Fruit fly (Drosophila melanogaster) whole organism, embryonic: Measurements from ENCODE around the gene CG34298.

Experiments
- BEAF-32 ChIP-seq: fragments of 200-800 bp; sonication (Bioruptor generic); optimal IDR thresholded peaks from 3 replicates; lab custom pipeline; 2017; ENCODE audit warnings: missing biosample characterization, missing genetic modification characterization, mild to moderate bottlenecking, moderate library complexity, missing genetic modification reagents
- Bgb ChIP-seq: fragments of 200-800 bp; sonication (Bioruptor generic); IDR thresholded peaks from 2 replicates; pipeline ENCODE4 v1.3.6; 2022; ENCODE audit warnings: missing biosample characterization, missing genetic modification characterization; ENCODE audit not compliant: partially characterized antibody
- CG10543 ChIP-seq: fragments of 200-800 bp; sonication (Bioruptor generic); optimal IDR thresholded peaks from 3 replicates; lab custom pipeline; 2017; ENCODE audit warnings: missing biosample characterization, mild to moderate bottlenecking, missing genetic modification characterization, moderate library complexity
- CG12659 ChIP-seq: fragments of 200-800 bp; sonication (Bioruptor generic); optimal IDR thresholded peaks from 3 replicates; lab custom pipeline; 2017; ENCODE audit warnings: mild to moderate bottlenecking, missing biosample characterization, missing genetic modification reagents, missing genetic modification characterization
- CG13287 ChIP-seq: fragments of 200-800 bp; sonication (Bioruptor generic); IDR thresholded peaks from 2 replicates; pipeline ENCODE4 v1.3.6; 2022; ENCODE audit warnings: missing biosample characterization, missing genetic modification characterization; ENCODE audit not compliant: partially characterized antibody
- CG13296 ChIP-seq: fragments of 200-800 bp; sonication (Bioruptor generic); optimal IDR thresholded peaks from 3 replicates; lab custom pipeline; 2018; ENCODE audit warnings: missing biosample characterization, mild to moderate bottlenecking, missing genetic modification characterization
- CG13624 ChIP-seq: fragments of 200-800 bp; sonication (Bioruptor generic); optimal IDR thresholded peaks from 2 replicates; lab custom pipeline; 2016; ENCODE audit warnings: missing biosample characterization, missing genetic modification characterization
- CG16813 ChIP-seq: fragments of 200-800 bp; sonication (Bioruptor generic); IDR thresholded peaks from 3 replicates; pipeline ENCODE4 v1.3.6; 2022; ENCODE audit warnings: missing biosample characterization, missing genetic modification characterization; ENCODE audit not compliant: partially characterized antibody
- CG17186 ChIP-seq: fragments of 200-800 bp; sonication (Bioruptor generic); optimal IDR thresholded peaks from 3 replicates; lab custom pipeline; 2017; ENCODE audit warnings: missing biosample characterization, missing genetic modification reagents, missing genetic modification characterization
- CG17829 ChIP-seq: fragments of 200-800 bp; optimal IDR thresholded peaks from 2 replicates; lab custom pipeline; 2019; ENCODE audit warnings: missing biosample characterization, mild to moderate bottlenecking, missing genetic modification characterization, moderate library complexity
- CG2116 ChIP-seq: fragments of 200-800 bp; sonication (Bioruptor generic); optimal IDR thresholded peaks from 3 replicates; lab custom pipeline; 2018; ENCODE audit warnings: missing biosample characterization, mild to moderate bottlenecking, missing genetic modification characterization
- CG2120 ChIP-seq: fragments of 200-800 bp; sonication (Bioruptor generic); optimal IDR thresholded peaks from 3 replicates; lab custom pipeline; 2016; ENCODE audit warnings: missing biosample characterization, missing genetic modification characterization
- CG2712 ChIP-seq: fragments of 200-800 bp; optimal IDR thresholded peaks from 3 replicates; lab custom pipeline; 2019; ENCODE audit warnings: missing biosample characterization, mild to moderate bottlenecking, missing genetic modification characterization, moderate library complexity
- CG2889 ChIP-seq: fragments of 200-800 bp; sonication (Bioruptor generic); IDR thresholded peaks from 3 replicates; pipeline ENCODE4 v1.3.6; 2022; ENCODE audit warnings: missing biosample characterization, missing genetic modification characterization
- CG3163 ChIP-seq: fragments of 200-800 bp; sonication (Bioruptor generic); optimal IDR thresholded peaks from 3 replicates; lab custom pipeline; 2016; ENCODE audit warnings: missing biosample characterization, missing genetic modification characterization
- CG3281 ChIP-seq: fragments of 200-800 bp; sonication (Bioruptor generic); optimal IDR thresholded peaks from 3 replicates; lab custom pipeline; 2017; ENCODE audit warnings: missing biosample characterization, mild to moderate bottlenecking, missing genetic modification characterization
- CG33213 ChIP-seq: fragments of 200-800 bp; sonication (Bioruptor generic); optimal IDR thresholded peaks from 3 replicates; lab custom pipeline; 2016; ENCODE audit warnings: missing biosample characterization, missing genetic modification characterization
- CG4424 ChIP-seq: fragments of 200-800 bp; sonication (Bioruptor generic); optimal IDR thresholded peaks from 3 replicates; lab custom pipeline; 2016; ENCODE audit warnings: missing biosample characterization, missing genetic modification characterization
- CG4820 ChIP-seq: fragments of 200-800 bp; sonication (Bioruptor generic); optimal IDR thresholded peaks from 3 replicates; lab custom pipeline; 2016; ENCODE audit warnings: missing biosample characterization, missing genetic modification characterization
- CG7745 ChIP-seq: fragments of 200-800 bp; sonication (Bioruptor generic); optimal IDR thresholded peaks from 2 replicates; lab custom pipeline; 2018; ENCODE audit warnings: missing biosample characterization, mild to moderate bottlenecking, missing genetic modification characterization, moderate library complexity
- CkIIα-i1 ChIP-seq: fragments of 200-800 bp; sonication (Bioruptor generic); IDR thresholded peaks from 2 replicates; pipeline ENCODE4 v1.3.6; 2022; ENCODE audit warnings: missing biosample characterization, missing genetic modification characterization
- Jarid2 ChIP-seq: fragments of 200-800 bp; sonication (Bioruptor generic); optimal IDR thresholded peaks from 3 replicates; lab custom pipeline; 2017; ENCODE audit warnings: mild to moderate bottlenecking, missing biosample characterization, missing genetic modification reagents, missing genetic modification characterization
- Kr ChIP-seq: fragments of 200-800 bp; sonication (Bioruptor generic); optimal IDR thresholded peaks from 2 replicates; lab custom pipeline; 2017; ENCODE audit warnings: missing biosample characterization, mild to moderate bottlenecking, missing genetic modification characterization
- Lhr ChIP-seq: fragments of 200-800 bp; sonication (Bioruptor generic); optimal IDR thresholded peaks from 3 replicates; lab custom pipeline; 2017; ENCODE audit warnings: mild to moderate bottlenecking, missing biosample characterization, missing genetic modification reagents, missing genetic modification characterization
- Meics ChIP-seq: fragments of 200-800 bp; sonication (Bioruptor generic); optimal IDR thresholded peaks from 2 replicates; lab custom pipeline; 2017; ENCODE audit warnings: missing biosample characterization, mild to moderate bottlenecking, missing genetic modification characterization
- NFAT ChIP-seq: fragments of 200-800 bp; sonication (Bioruptor generic); IDR thresholded peaks from 2 replicates; pipeline ENCODE4 v1.3.6; 2022; ENCODE audit warnings: missing biosample characterization, missing genetic modification characterization
- Nf-YC ChIP-seq: fragments of 200-800 bp; optimal IDR thresholded peaks from 3 replicates; lab custom pipeline; 2019; ENCODE audit warnings: missing biosample characterization, mild to moderate bottlenecking, missing genetic modification characterization, moderate library complexity
- PHDP ChIP-seq: fragments of 200-800 bp; sonication (Bioruptor generic); optimal IDR thresholded peaks from 3 replicates; lab custom pipeline; 2018; ENCODE audit warnings: missing biosample characterization, mild to moderate bottlenecking, missing genetic modification characterization, moderate library complexity
- Sin3A ChIP-seq: fragments of >200 bp; optimal IDR thresholded peaks from 2 replicates; lab custom pipeline; 2018
- Ssrp ChIP-seq: fragments of 200-800 bp; sonication (Bioruptor generic); optimal IDR thresholded peaks from 2 replicates; lab custom pipeline; 2018; ENCODE audit warnings: missing biosample characterization, mild to moderate bottlenecking, missing genetic modification characterization, moderate library complexity
- Stat92E ChIP-seq, 3 experiments: fragments of >200 bp in 2 of 3; fragments of 200-800 bp in 1 of 3; sonication (Bioruptor generic) in 1 of 3; optimal IDR thresholded peaks; 2 replicates each; lab custom pipeline; 2017 to 2019; ENCODE audit warnings: missing biosample characterization in 3 of 3, missing genetic modification characterization in 3 of 3, mild to moderate bottlenecking in 1 of 3, moderate library complexity in 1 of 3
- chinmo ChIP-seq: fragments of 200-800 bp; sonication (Bioruptor generic); IDR thresholded peaks from 4 replicates; pipeline ENCODE4 v1.3.6; 2022; ENCODE audit warnings: missing biosample characterization, missing genetic modification characterization; ENCODE audit not compliant: partially characterized antibody
- crc ChIP-seq: fragments of 200-800 bp; sonication (Bioruptor generic); optimal IDR thresholded peaks from 2 replicates; lab custom pipeline; 2016; ENCODE audit warnings: missing biosample characterization, missing genetic modification characterization
- cwo ChIP-seq: fragments of 200-800 bp; sonication (Bioruptor generic); optimal IDR thresholded peaks from 3 replicates; lab custom pipeline; 2017; ENCODE audit warnings: missing biosample characterization, missing genetic modification characterization, mild to moderate bottlenecking, moderate library complexity, missing genetic modification reagents
- ems ChIP-seq: fragments of 200-800 bp; sonication (Bioruptor generic); optimal IDR thresholded peaks from 3 replicates; lab custom pipeline; 2016; ENCODE audit warnings: missing biosample characterization, missing genetic modification characterization
- en ChIP-seq: fragments of 200-800 bp; sonication (Bioruptor generic); optimal IDR thresholded peaks from 2 replicates; lab custom pipeline; 2016; ENCODE audit warnings: missing biosample characterization, missing genetic modification characterization
- gcm ChIP-seq: fragments of 200-800 bp; sonication (Bioruptor generic); optimal IDR thresholded peaks from 2 replicates; lab custom pipeline; 2019; ENCODE audit warnings: missing biosample characterization, mild to moderate bottlenecking, missing genetic modification characterization, moderate library complexity
- gfzf ChIP-seq: fragments of 200-800 bp; sonication (Bioruptor generic); optimal IDR thresholded peaks from 2 replicates; lab custom pipeline; 2016; ENCODE audit warnings: missing biosample characterization, mild to moderate bottlenecking, missing genetic modification characterization, moderate library complexity
- grn ChIP-seq: fragments of 200-800 bp; sonication (Bioruptor generic); optimal IDR thresholded peaks from 3 replicates; lab custom pipeline; 2017; ENCODE audit warnings: missing biosample characterization, missing genetic modification characterization
- knrl ChIP-seq: fragments of 200-800 bp; sonication (Bioruptor generic); IDR thresholded peaks from 3 replicates; pipeline ENCODE4 v1.3.6; 2022; ENCODE audit warnings: missing biosample characterization, missing genetic modification characterization; ENCODE audit not compliant: partially characterized antibody
- nom ChIP-seq: fragments of 200-800 bp; sonication (Bioruptor generic); optimal IDR thresholded peaks from 2 replicates; lab custom pipeline; 2017; ENCODE audit warnings: missing biosample characterization, missing genetic modification characterization, mild to moderate bottlenecking, moderate library complexity, missing genetic modification reagents
- prd ChIP-seq, 3 experiments: fragments of >200 bp in 2 of 3; fragments of 200-800 bp in 1 of 3; sonication (Bioruptor generic) in 1 of 3; optimal IDR thresholded peaks in 2 of 3; IDR thresholded peaks in 1 of 3; 2 replicates in 2 of 3; 3 replicates in 1 of 3; pipeline versions ENCODE4 v1.3.6 to Lab custom; 2017 to 2022; ENCODE audit warnings: missing biosample characterization in 1 of 3, missing genetic modification characterization in 1 of 3
- stc ChIP-seq: fragments of 200-800 bp; sonication (Bioruptor generic); IDR thresholded peaks from 2 replicates; pipeline ENCODE4 v1.3.6; 2022; ENCODE audit warnings: missing biosample characterization, missing genetic modification characterization
- stwl ChIP-seq: fragments of 200-800 bp; sonication (Bioruptor generic); optimal IDR thresholded peaks from 3 replicates; lab custom pipeline; 2018; ENCODE audit warnings: missing biosample characterization, mild to moderate bottlenecking, missing genetic modification characterization, moderate library complexity
- trh ChIP-seq: fragments of 200-800 bp; sonication (Bioruptor generic); optimal IDR thresholded peaks from 2 replicates; lab custom pipeline; 2016; ENCODE audit warnings: missing biosample characterization, missing genetic modification characterization
- twi ChIP-seq: fragments of 200-800 bp; optimal IDR thresholded peaks from 2 replicates; lab custom pipeline; 2019; ENCODE audit warnings: missing biosample characterization, mild to moderate bottlenecking, missing genetic modification characterization, moderate library complexity
- unc-4 ChIP-seq: fragments of 200-800 bp; sonication (Bioruptor generic); IDR thresholded peaks from 2 replicates; pipeline ENCODE4 v1.3.6; 2022; ENCODE audit warnings: missing biosample characterization, missing genetic modification characterization; ENCODE audit not compliant: partially characterized antibody
- usp ChIP-seq: fragments of >200 bp; optimal IDR thresholded peaks from 2 replicates; lab custom pipeline; 2017; ENCODE audit warnings: missing biosample characterization, missing genetic modification characterization

The CG34298 gene

dm6 chr3R:30014977-30015514 is 15.5 kb downstream of the CG34298 start, which contains the start of gene CG7920:
TSS of gene CG7920 (minus strand) at chr3R:30015284.
- peak; percentile 41 for TF ChIP-seq CG17829 (tag; lab: Kevin White, UChicago)
- peak; percentile 71 for TF ChIP-seq Sin3A (lab: Kevin White, UChicago)
- peak; percentile 20 for TF ChIP-seq CG4424 (GFP tag; lab: Kevin White, UChicago)
- peak; percentile 87 for TF ChIP-seq BEAF-32 (GFP tag; lab: Kevin White, UChicago)
- TF ChIP-seq Bgb (GFP tag; lab: Robert Waterston, UW) = peak; percentile 79
- peak; percentile 6 for TF ChIP-seq CG2712 (tag; lab: Kevin White, UChicago)
- TF ChIP-seq en = no peak
- peak; percentile 6 for TF ChIP-seq PHDP (tag; lab: Kevin White, UChicago)
- TF ChIP-seq unc-4 = peak; percentile 83
- TF ChIP-seq Kr = peak; percentile 60
- peak; percentile 54 for TF ChIP-seq CG2120 (GFP tag; lab: Kevin White, UChicago)
- peak; percentile 30 for TF ChIP-seq Lhr (GFP tag; lab: Kevin White, UChicago)
- no peak for TF ChIP-seq usp (GFP tag; lab: Kevin White, UChicago)
- peak; percentile 44 for TF ChIP-seq stwl (tag; lab: Kevin White, UChicago)
- TF ChIP-seq CkIIα-i1 (GFP tag; lab: Robert Waterston, UW) = no peak
- 0 out of 3 replicates have a peak, but pooled peaks have one; percentile 16 for TF ChIP-seq CG2889 (GFP tag; lab: Robert Waterston, UW)
- no peak for TF ChIP-seq twi (tag; lab: Kevin White, UChicago)
- TF ChIP-seq chinmo (GFP tag; lab: Robert Waterston, UW) = peak; percentile 76; the same call in 2 of the 4 replicates
- TF ChIP-seq CG13624 (GFP tag; lab: Kevin White, UChicago) = peak; percentile 79
- peak; percentile 48 for TF ChIP-seq gfzf (GFP tag; lab: Kevin White, UChicago)
- peak in 1 of 3 experiments; percentile 9 for TF ChIP-seq Stat92E (GFP tag; optimal IDR thresholded peaks at IDR 0.05; lab: Kevin White, UChicago)
- TF ChIP-seq CG13287 = peak; percentile 89
- no peak for TF ChIP-seq CG3163
- peak; percentile 83 for TF ChIP-seq Jarid2 (GFP tag; lab: Kevin White, UChicago)
- TF ChIP-seq gcm (GFP tag; lab: Kevin White, UChicago) = peak; percentile 4
- TF ChIP-seq prd (optimal IDR thresholded peaks at IDR 0.05; lab: Kevin White, UChicago) = no peak
- no peak for TF ChIP-seq prd (GFP tag; IDR thresholded peaks at IDR 0.05; lab: Robert Waterston, UW)
- TF ChIP-seq Ssrp = no peak
- no peak for TF ChIP-seq CG4820
- TF ChIP-seq Meics (GFP tag; lab: Kevin White, UChicago) = peak; percentile 14
- TF ChIP-seq CG3281 (GFP tag; lab: Kevin White, UChicago) = peak; percentile 46
- TF ChIP-seq cwo (GFP tag; lab: Kevin White, UChicago) = peak; percentile 2
- no peak for TF ChIP-seq trh
- peak; percentile 43 for TF ChIP-seq CG17186 (GFP tag; lab: Kevin White, UChicago)
- no peak for TF ChIP-seq grn
- TF ChIP-seq crc (GFP tag; lab: Kevin White, UChicago) = no peak
- TF ChIP-seq CG13296 (GFP tag; lab: Kevin White, UChicago) = peak; percentile 48
- peak; percentile 48 for TF ChIP-seq ems (GFP tag; lab: Kevin White, UChicago)
- peak; percentile 41 for TF ChIP-seq Nf-YC (tag; lab: Kevin White, UChicago)
- TF ChIP-seq CG2116 (GFP tag; lab: Kevin White, UChicago) = peak; percentile 75
- peak; percentile 76 for TF ChIP-seq knrl
- no peak for TF ChIP-seq stc (GFP tag; lab: Robert Waterston, UW)
- TF ChIP-seq NFAT = peak; percentile 12; the same call in 1 of the 2 replicates
- peak; percentile 42 for TF ChIP-seq CG33213
- TF ChIP-seq CG7745 (tag; lab: Kevin White, UChicago) = no peak
- peak; percentile 58 for TF ChIP-seq CG10543 (GFP tag; lab: Kevin White, UChicago)
- TF ChIP-seq CG12659 (GFP tag; lab: Kevin White, UChicago) = peak; percentile 64
- TF ChIP-seq nom = peak; percentile 77
- TF ChIP-seq CG16813 (GFP tag; lab: Robert Waterston, UW) = peak; percentile 75
